Fruit fly (Drosophila melanogaster) whole organism, embryonic: ENCODE results near the gene CG10863.
A peak's percentile ranks its signal among the peaks of the same experiment; 100 is the strongest.

ENCODE experiments used
- CG10274 ChIP-seq: fragments of 200-800 bp; sonication (Bioruptor generic); optimal IDR thresholded peaks from 3 replicates; lab custom pipeline; 2017; ENCODE audit warnings: missing biosample characterization, mild to moderate bottlenecking, missing genetic modification characterization
- CG10462 ChIP-seq: fragments of 200-800 bp; sonication (Bioruptor generic); optimal IDR thresholded peaks from 2 replicates; lab custom pipeline; 2016; ENCODE audit warnings: missing biosample characterization, missing genetic modification characterization
- CG11696 ChIP-seq: fragments of 200-800 bp; sonication (Bioruptor generic); IDR thresholded peaks from 2 replicates; pipeline ENCODE4 v1.3.6; 2022; ENCODE audit warnings: missing biosample characterization, missing genetic modification characterization
- CG13775 ChIP-seq: fragments of 200-800 bp; sonication (Bioruptor generic); optimal IDR thresholded peaks from 3 replicates; lab custom pipeline; 2017; ENCODE audit warnings: missing biosample characterization, mild to moderate bottlenecking, missing genetic modification characterization
- CG14014 ChIP-seq: fragments of 200-800 bp; sonication (Bioruptor generic); IDR thresholded peaks from 2 replicates; pipeline ENCODE4 v1.3.6; 2022; ENCODE audit warnings: missing biosample characterization, missing genetic modification characterization
- CG15011 ChIP-seq: fragments of 200-800 bp; sonication (Bioruptor generic); optimal IDR thresholded peaks from 3 replicates; lab custom pipeline; 2018; ENCODE audit warnings: missing biosample characterization, mild to moderate bottlenecking, missing genetic modification characterization
- CG1603 ChIP-seq: fragments of 200-800 bp; sonication (Bioruptor generic); optimal IDR thresholded peaks from 2 replicates; lab custom pipeline; 2019; ENCODE audit warnings: missing biosample characterization, mild to moderate bottlenecking, missing genetic modification characterization, moderate library complexity
- CG17359 ChIP-seq: fragments of 200-800 bp; sonication (Bioruptor generic); optimal IDR thresholded peaks from 3 replicates; lab custom pipeline; 2018; ENCODE audit warnings: missing biosample characterization, mild to moderate bottlenecking, missing genetic modification characterization, moderate library complexity
- CG17385 ChIP-seq: fragments of 200-800 bp; sonication (Bioruptor generic); optimal IDR thresholded peaks from 3 replicates; lab custom pipeline; 2018; ENCODE audit warnings: missing biosample characterization, mild to moderate bottlenecking, missing genetic modification characterization
- CG17568 ChIP-seq: fragments of 200-800 bp; sonication (Bioruptor generic); optimal IDR thresholded peaks from 2 replicates; lab custom pipeline; 2018; ENCODE audit warnings: missing biosample characterization, mild to moderate bottlenecking, missing genetic modification characterization, moderate library complexity
- CG2712 ChIP-seq: fragments of 200-800 bp; optimal IDR thresholded peaks from 3 replicates; lab custom pipeline; 2019; ENCODE audit warnings: missing biosample characterization, mild to moderate bottlenecking, missing genetic modification characterization, moderate library complexity
- CG30403 ChIP-seq: fragments of 200-800 bp; sonication (Bioruptor generic); optimal IDR thresholded peaks from 3 replicates; lab custom pipeline; 2016; ENCODE audit warnings: missing biosample characterization, missing genetic modification characterization
- CG3163 ChIP-seq: fragments of 200-800 bp; sonication (Bioruptor generic); optimal IDR thresholded peaks from 3 replicates; lab custom pipeline; 2016; ENCODE audit warnings: missing biosample characterization, missing genetic modification characterization
- CG33557 ChIP-seq: fragments of 200-800 bp; sonication (Bioruptor generic); optimal IDR thresholded peaks from 2 replicates; lab custom pipeline; 2019; ENCODE audit warnings: missing biosample characterization, mild to moderate bottlenecking, missing genetic modification characterization, moderate library complexity
- CG4617 ChIP-seq: fragments of 200-800 bp; sonication (Bioruptor generic); optimal IDR thresholded peaks from 3 replicates; lab custom pipeline; 2016; ENCODE audit warnings: missing biosample characterization, missing genetic modification characterization, borderline replicate concordance
- CG4730 ChIP-seq: fragments of 200-800 bp; sonication (Bioruptor generic); IDR thresholded peaks from 2 replicates; pipeline ENCODE4 v1.3.6; 2022; ENCODE audit warnings: missing biosample characterization, missing genetic modification characterization
- CG4854 ChIP-seq: fragments of 200-800 bp; sonication (Bioruptor generic); optimal IDR thresholded peaks from 2 replicates; lab custom pipeline; 2016; ENCODE audit warnings: missing biosample characterization, missing genetic modification characterization, inconsistent platforms
- CG8089 ChIP-seq: fragments of 200-800 bp; sonication (Bioruptor generic); optimal IDR thresholded peaks from 3 replicates; lab custom pipeline; 2016; ENCODE audit warnings: missing biosample characterization, missing genetic modification characterization
- CG9876 ChIP-seq: fragments of 200-800 bp; sonication (Bioruptor generic); optimal IDR thresholded peaks from 2 replicates; lab custom pipeline; 2016; ENCODE audit warnings: missing biosample characterization, missing genetic modification characterization
- Dfd ChIP-seq, 2 experiments: fragments of >200 bp; optimal IDR thresholded peaks; 2 replicates each; lab custom pipeline; 2017; ENCODE audit warnings: missing biosample characterization in 2 of 2, missing genetic modification characterization in 2 of 2
- Fer3 ChIP-seq: fragments of 200-800 bp; sonication (Bioruptor generic); optimal IDR thresholded peaks from 2 replicates; lab custom pipeline; 2018; ENCODE audit warnings: missing biosample characterization, mild to moderate bottlenecking, missing genetic modification characterization, moderate library complexity
- Hand ChIP-seq: fragments of 200-800 bp; sonication (Bioruptor generic); optimal IDR thresholded peaks from 2 replicates; lab custom pipeline; 2017; ENCODE audit warnings: mild to moderate bottlenecking, missing biosample characterization, missing genetic modification reagents, missing genetic modification characterization
- Lpt ChIP-seq: fragments of >200 bp; optimal IDR thresholded peaks from 2 replicates; lab custom pipeline; 2018; ENCODE audit warnings: missing biosample characterization, missing genetic modification characterization
- MTF-1 ChIP-seq: fragments of 200-800 bp; sonication (Bioruptor generic); optimal IDR thresholded peaks from 2 replicates; lab custom pipeline; 2018; ENCODE audit warnings: missing biosample characterization, mild to moderate bottlenecking, missing genetic modification characterization, borderline replicate concordance
- Mad ChIP-seq: fragments of 200-800 bp; sonication (Bioruptor generic); optimal IDR thresholded peaks from 2 replicates; lab custom pipeline; 2016; ENCODE audit warnings: missing biosample characterization, missing genetic modification characterization
- Max ChIP-seq: fragments of 200-800 bp; sonication (Bioruptor generic); optimal IDR thresholded peaks from 2 replicates; lab custom pipeline; 2016; ENCODE audit warnings: missing biosample characterization, mild to moderate bottlenecking, missing genetic modification characterization
- NFAT ChIP-seq: fragments of 200-800 bp; sonication (Bioruptor generic); IDR thresholded peaks from 2 replicates; pipeline ENCODE4 v1.3.6; 2022; ENCODE audit warnings: missing biosample characterization, missing genetic modification characterization
- Pdp1 ChIP-seq, 2 experiments: fragments of 200-800 bp; sonication (Bioruptor generic); optimal IDR thresholded peaks; 3 replicates each; lab custom pipeline; 2016; ENCODE audit warnings: missing biosample characterization in 2 of 2, missing genetic modification characterization in 2 of 2, mild to moderate bottlenecking in 1 of 2, moderate library complexity in 1 of 2
- Scr ChIP-seq: fragments of 200-800 bp; sonication (Bioruptor generic); IDR thresholded peaks from 2 replicates; pipeline ENCODE4 v1.3.6; 2022; ENCODE audit warnings: missing biosample characterization, missing genetic modification characterization; ENCODE audit not compliant: partially characterized antibody
- Six4 ChIP-seq: fragments of 200-800 bp; sonication (Bioruptor generic); optimal IDR thresholded peaks from 2 replicates; lab custom pipeline; 2016; ENCODE audit warnings: missing biosample characterization, missing genetic modification characterization
- Sox102F ChIP-seq: fragments of 200-800 bp; sonication (Bioruptor generic); optimal IDR thresholded peaks from 2 replicates; lab custom pipeline; 2018; ENCODE audit warnings: missing biosample characterization, mild to moderate bottlenecking, missing genetic modification characterization, moderate library complexity
- Sry-δ ChIP-seq: fragments of 200-800 bp; sonication (Bioruptor generic); optimal IDR thresholded peaks from 2 replicates; lab custom pipeline; 2016; ENCODE audit warnings: missing biosample characterization, missing genetic modification characterization
- Tbp ChIP-seq: fragments of >200 bp; optimal IDR thresholded peaks from 2 replicates; lab custom pipeline; 2018; ENCODE audit warnings: missing biosample characterization, missing genetic modification characterization
- aop ChIP-seq: fragments of 200-800 bp; sonication (Bioruptor generic); IDR thresholded peaks from 2 replicates; pipeline ENCODE4 v1.3.6; 2022; ENCODE audit warnings: missing biosample characterization, missing genetic modification characterization
- cas ChIP-seq: fragments of 200-800 bp; sonication (Bioruptor generic); IDR thresholded peaks from 2 replicates; pipeline ENCODE4 v1.3.6; 2022; ENCODE audit warnings: missing biosample characterization, missing genetic modification characterization
- dmrt99B ChIP-seq: fragments of 200-800 bp; sonication (Bioruptor generic); optimal IDR thresholded peaks from 2 replicates; lab custom pipeline; 2018; ENCODE audit warnings: missing biosample characterization, mild to moderate bottlenecking, missing genetic modification characterization, moderate library complexity
- klu ChIP-seq: fragments of 200-800 bp; sonication (Bioruptor generic); IDR thresholded peaks from 2 replicates; pipeline ENCODE4 v1.3.6; 2022; ENCODE audit warnings: missing biosample characterization, missing genetic modification characterization
- lilli ChIP-seq: fragments of 200-800 bp; sonication (Bioruptor generic); optimal IDR thresholded peaks from 3 replicates; lab custom pipeline; 2016; ENCODE audit warnings: missing biosample characterization, missing genetic modification characterization
- mld ChIP-seq: fragments of 200-800 bp; sonication (Bioruptor generic); IDR thresholded peaks from 3 replicates; pipeline ENCODE4 v1.3.6; 2022; ENCODE audit warnings: missing biosample characterization, missing genetic modification characterization; ENCODE audit not compliant: partially characterized antibody
- pan ChIP-seq, 4 experiments: fragments of >200 bp in 3 of 4; fragments of 200-800 bp in 1 of 4; sonication (Bioruptor generic) in 1 of 4; optimal IDR thresholded peaks in 3 of 4; IDR thresholded peaks in 1 of 4; 2 replicates each; pipeline versions ENCODE4 v1.3.6 to Lab custom; 2017 to 2022; ENCODE audit warnings: missing biosample characterization in 2 of 4, missing genetic modification characterization in 2 of 4, mixed read lengths in 1 of 4
- pho ChIP-seq: fragments of 200-800 bp; sonication (Bioruptor generic); optimal IDR thresholded peaks from 2 replicates; lab custom pipeline; 2016; ENCODE audit warnings: missing biosample characterization, missing genetic modification characterization
- pnt ChIP-seq: fragments of 200-800 bp; sonication (Bioruptor generic); optimal IDR thresholded peaks from 3 replicates; lab custom pipeline; 2016; ENCODE audit warnings: missing biosample characterization, missing genetic modification characterization
- repo ChIP-seq: fragments of 200-800 bp; sonication (Bioruptor generic); optimal IDR thresholded peaks from 2 replicates; lab custom pipeline; 2016; ENCODE audit warnings: missing biosample characterization, missing genetic modification characterization
- seq ChIP-seq: fragments of 200-800 bp; sonication (Bioruptor generic); IDR thresholded peaks from 2 replicates; pipeline ENCODE4 v1.3.6; 2022; ENCODE audit warnings: missing biosample characterization, missing genetic modification characterization
- sisA ChIP-seq: fragments of 200-800 bp; sonication (Bioruptor generic); IDR thresholded peaks from 2 replicates; pipeline ENCODE4 v1.3.6; 2022; ENCODE audit warnings: missing biosample characterization, missing genetic modification characterization
- stc ChIP-seq: fragments of 200-800 bp; sonication (Bioruptor generic); IDR thresholded peaks from 2 replicates; pipeline ENCODE4 v1.3.6; 2022; ENCODE audit warnings: missing biosample characterization, missing genetic modification characterization
- tgo ChIP-seq: fragments of 200-800 bp; sonication (Bioruptor generic); IDR thresholded peaks from 3 replicates; pipeline ENCODE4 v1.3.6; 2022; ENCODE audit warnings: missing biosample characterization, missing genetic modification characterization
- tio ChIP-seq: fragments of 200-800 bp; sonication (Bioruptor generic); optimal IDR thresholded peaks from 2 replicates; lab custom pipeline; 2017; ENCODE audit warnings: missing biosample characterization, missing genetic modification characterization, inconsistent platforms
- tll ChIP-seq, 2 experiments: fragments of 200-800 bp in 1 of 2; fragments of >200 bp in 1 of 2; sonication (Bioruptor generic) in 1 of 2; optimal IDR thresholded peaks; 2 replicates each; lab custom pipeline; 2017 to 2019; ENCODE audit warnings: missing biosample characterization in 2 of 2, missing genetic modification characterization in 2 of 2, mild to moderate bottlenecking in 1 of 2, moderate library complexity in 1 of 2

The CG10863 gene

dm6 chr3L:3970372-3971031 is 28.2 kb upstream of the CG10863 start (continued):
- TF ChIP-seq CG33557 (no peak), CG17359 (tag; lab: Kevin White, UChicago) (peak; percentile 43), Tbp (no peak), cas (GFP tag; lab: Robert Waterston, UW) (no peak), sisA (GFP tag; lab: Robert Waterston, UW) (0 out of 2 replicates have a peak, but pooled peaks have one; percentile 7), aop (no peak), CG3163 (no peak), CG17385 (GFP tag; lab: Kevin White, UChicago) (peak; percentile 47), CG30403 (peak; percentile 44), Lpt (GFP tag; lab: Kevin White, UChicago) (no peak), CG9876 (GFP tag; lab: Kevin White, UChicago) (no peak), Scr (no peak), tgo (peak; percentile 26; the same call in 2 of the 3 replicates), NFAT (GFP tag; lab: Robert Waterston, UW) (no peak), MTF-1 (GFP tag; lab: Kevin White, UChicago) (no peak), pho (GFP tag; lab: Kevin White, UChicago) (peak; percentile 15), CG10462 (GFP tag; lab: Kevin White, UChicago) (no peak), pnt (GFP tag; lab: Kevin White, UChicago) (no peak), CG14014 (0 out of 2 replicates have a peak, but pooled peaks have one; percentile 18), tio (GFP tag; lab: Kevin White, UChicago) (peak; percentile 2), CG15011 (GFP tag; lab: Kevin White, UChicago) (no peak), Mad (GFP tag; lab: Kevin White, UChicago) (peak; percentile 2), CG1603 (peak; percentile 28), stc (GFP tag; lab: Robert Waterston, UW) (peak; percentile 46; the same call in 1 of the 2 replicates), Sox102F (GFP tag; lab: Kevin White, UChicago) (peak; percentile 61), CG4617 (GFP tag; lab: Kevin White, UChicago) (no peak), Sry-δ (GFP tag; lab: Kevin White, UChicago) (no peak), CG4854 (GFP tag; lab: Kevin White, UChicago) (no peak), Dfd (GFP tag; optimal IDR thresholded peaks at IDR 0.05; lab: Kevin White, UChicago) (peak in 1 of 2 experiments; percentile 57), CG8089 (no peak), Pdp1 (GFP tag; optimal IDR thresholded peaks at IDR 0.05; lab: Kevin White, UChicago) (peak in 1 of 2 experiments; percentile 19), CG13775 (GFP tag; lab: Kevin White, UChicago) (peak; percentile 29), CG2712 (tag; lab: Kevin White, UChicago) (peak; percentile 21), repo (GFP tag; lab: Kevin White, UChicago) (no peak), dmrt99B (tag; lab: Kevin White, UChicago) (peak; percentile 66), CG17568 (GFP tag; lab: Kevin White, UChicago) (no peak), mld (GFP tag; lab: Robert Waterston, UW) (no peak), Fer3 (tag; lab: Kevin White, UChicago) (peak; percentile 25), CG10274 (GFP tag; lab: Kevin White, UChicago) (no peak), Max (GFP tag; lab: Kevin White, UChicago) (no peak), CG4730 (no peak), tll (GFP tag; optimal IDR thresholded peaks at IDR 0.05; lab: Kevin White, UChicago) (no peak), lilli (GFP tag; lab: Kevin White, UChicago) (peak; percentile 59), Six4 (GFP tag; lab: Kevin White, UChicago) (no peak), CG11696 (GFP tag; lab: Robert Waterston, UW) (no peak), seq (no peak), Hand (GFP tag; lab: Kevin White, UChicago) (peak; percentile 42), pan (optimal IDR thresholded peaks at IDR 0.05; lab: Kevin White, UChicago) (no peak), pan (GFP tag; optimal IDR thresholded peaks at IDR 0.05 in 1 of 2, IDR thresholded peaks at IDR 0.05 in 1 of 2) (peak in 1 of 2 experiments; percentile 50), klu (GFP tag; lab: Robert Waterston, UW) (no peak)
